Fruit fly (Drosophila melanogaster): Measurements from ENCODE around the gene Tep2.

- TF ChIP-seq h (optimal IDR thresholded peaks at IDR 0.05) (no peak), psq (optimal IDR thresholded peaks at IDR 0.05) (no peak), ttk (optimal IDR thresholded peaks at IDR 0.05) (no peak), insv (optimal IDR thresholded peaks at IDR 0.05) (no peak), Sin3A (optimal IDR thresholded peaks at IDR 0.05) (no peak), Myc (optimal IDR thresholded peaks at IDR 0.05) (no peak)
Measured at dm6 chr2L:7741437-7741836, 40.0 kb upstream of the Tep2 start, which contains the start of gene Acp1.

All from Kc167 (cell line).